Fruit fly (Drosophila melanogaster) whole organism, embryonic: ENCODE results near the gene CG3224.

Experiments used
- Abd-B ChIP-seq: fragments of 200-800 bp; sonication (Bioruptor generic); optimal IDR thresholded peaks from 2 replicates; lab custom pipeline; 2018; ENCODE audit warnings: missing biosample characterization, mild to moderate bottlenecking, missing genetic modification characterization, moderate library complexity
- BtbVII ChIP-seq: fragments of 200-800 bp; sonication (Bioruptor generic); optimal IDR thresholded peaks from 3 replicates; lab custom pipeline; 2017; ENCODE audit warnings: missing biosample characterization, mild to moderate bottlenecking, missing genetic modification characterization
- CG10209 ChIP-seq: fragments of 200-800 bp; sonication (Bioruptor generic); optimal IDR thresholded peaks from 3 replicates; lab custom pipeline; 2017; ENCODE audit warnings: missing biosample characterization, mild to moderate bottlenecking, missing genetic modification characterization, missing genetic modification reagents
- CG10321 ChIP-seq: fragments of 200-800 bp; sonication (Bioruptor generic); IDR thresholded peaks from 2 replicates; pipeline ENCODE4 v1.3.6; 2022; ENCODE audit warnings: missing biosample characterization, missing genetic modification characterization
- CG10431 ChIP-seq: fragments of 200-800 bp; sonication (Bioruptor generic); optimal IDR thresholded peaks from 3 replicates; lab custom pipeline; 2018; ENCODE audit warnings: missing biosample characterization, mild to moderate bottlenecking, missing genetic modification characterization
- CG10462 ChIP-seq: fragments of 200-800 bp; sonication (Bioruptor generic); optimal IDR thresholded peaks from 2 replicates; lab custom pipeline; 2016; ENCODE audit warnings: missing biosample characterization, missing genetic modification characterization
- CG15514 ChIP-seq: fragments of 200-800 bp; sonication (Bioruptor generic); optimal IDR thresholded peaks from 3 replicates; lab custom pipeline; 2017; ENCODE audit warnings: missing biosample characterization, missing genetic modification characterization, mild to moderate bottlenecking, moderate library complexity, missing genetic modification reagents
- CG16779 ChIP-seq: fragments of 200-800 bp; sonication (Bioruptor generic); IDR thresholded peaks from 2 replicates; pipeline ENCODE4 v1.3.6; 2022; ENCODE audit warnings: missing biosample characterization, missing genetic modification characterization
- CG16815 ChIP-seq: fragments of 200-800 bp; sonication (Bioruptor generic); optimal IDR thresholded peaks from 3 replicates; lab custom pipeline; 2017; ENCODE audit warnings: missing biosample characterization, mild to moderate bottlenecking, missing genetic modification characterization
- CG17385 ChIP-seq: fragments of 200-800 bp; sonication (Bioruptor generic); optimal IDR thresholded peaks from 3 replicates; lab custom pipeline; 2018; ENCODE audit warnings: missing biosample characterization, mild to moderate bottlenecking, missing genetic modification characterization
- CG17829 ChIP-seq: fragments of 200-800 bp; optimal IDR thresholded peaks from 2 replicates; lab custom pipeline; 2019; ENCODE audit warnings: missing biosample characterization, mild to moderate bottlenecking, missing genetic modification characterization, moderate library complexity
- CG31388 ChIP-seq: fragments of 200-800 bp; sonication (Bioruptor generic); optimal IDR thresholded peaks from 2 replicates; lab custom pipeline; 2016; ENCODE audit warnings: missing biosample characterization, missing genetic modification characterization
- CG4404 ChIP-seq: fragments of 200-800 bp; sonication (Bioruptor generic); IDR thresholded peaks from 2 replicates; pipeline ENCODE4 v1.3.6; 2022; ENCODE audit warnings: missing biosample characterization, missing genetic modification characterization
- CG4707 ChIP-seq: fragments of 200-800 bp; sonication (Bioruptor generic); optimal IDR thresholded peaks from 2 replicates; lab custom pipeline; 2018; ENCODE audit warnings: missing biosample characterization, mild to moderate bottlenecking, missing genetic modification characterization, moderate library complexity
- CG6254 ChIP-seq: fragments of 200-800 bp; sonication (Bioruptor generic); optimal IDR thresholded peaks from 3 replicates; lab custom pipeline; 2017; ENCODE audit warnings: mild to moderate bottlenecking, missing biosample characterization, missing genetic modification reagents, missing genetic modification characterization
- CG6683 ChIP-seq: fragments of 200-800 bp; sonication (Bioruptor generic); optimal IDR thresholded peaks from 2 replicates; lab custom pipeline; 2017; ENCODE audit warnings: missing biosample characterization, mild to moderate bottlenecking, missing genetic modification characterization, missing genetic modification reagents
- CG7556 ChIP-seq: fragments of 200-800 bp; sonication (Bioruptor generic); optimal IDR thresholded peaks from 2 replicates; lab custom pipeline; 2017; ENCODE audit warnings: missing biosample characterization, mild to moderate bottlenecking, missing genetic modification characterization
- CG8765 ChIP-seq: fragments of 200-800 bp; sonication (Bioruptor generic); IDR thresholded peaks from 2 replicates; pipeline ENCODE4 v1.3.6; 2022; ENCODE audit warnings: missing biosample characterization, missing genetic modification characterization
- CG9727 ChIP-seq: fragments of 200-800 bp; sonication (Bioruptor generic); optimal IDR thresholded peaks from 3 replicates; lab custom pipeline; 2017; ENCODE audit warnings: missing biosample characterization, mild to moderate bottlenecking, missing genetic modification characterization
- Dad ChIP-seq: fragments of 200-800 bp; sonication (Bioruptor generic); optimal IDR thresholded peaks from 3 replicates; lab custom pipeline; 2016; ENCODE audit warnings: missing biosample characterization, missing genetic modification characterization
- Deaf1 ChIP-seq: fragments of 200-800 bp; optimal IDR thresholded peaks from 3 replicates; lab custom pipeline; 2019; ENCODE audit warnings: missing biosample characterization, mild to moderate bottlenecking, missing genetic modification characterization, moderate library complexity
- Dp ChIP-seq: fragments of 200-800 bp; sonication (Bioruptor generic); optimal IDR thresholded peaks from 2 replicates; lab custom pipeline; 2018; ENCODE audit warnings: missing biosample characterization, mild to moderate bottlenecking, missing genetic modification characterization, moderate library complexity
- Ets65A ChIP-seq: fragments of 200-800 bp; sonication (Bioruptor generic); peaks from one replicate; lab custom pipeline; 2016; ENCODE audit warnings: missing biosample characterization, missing genetic modification characterization
- Fer2 ChIP-seq: fragments of 200-800 bp; sonication (Bioruptor generic); optimal IDR thresholded peaks from 2 replicates; lab custom pipeline; 2018; ENCODE audit warnings: missing biosample characterization, mild to moderate bottlenecking, missing genetic modification characterization, moderate library complexity
- Hr39 ChIP-seq: fragments of >200 bp; optimal IDR thresholded peaks from 2 replicates; lab custom pipeline; 2017
- Mrtf ChIP-seq: fragments of 200-800 bp; sonication (Bioruptor generic); IDR thresholded peaks from 3 replicates; pipeline ENCODE4 v1.3.6; 2022; ENCODE audit warnings: missing biosample characterization, missing genetic modification characterization
- NFAT ChIP-seq: fragments of 200-800 bp; sonication (Bioruptor generic); IDR thresholded peaks from 2 replicates; pipeline ENCODE4 v1.3.6; 2022; ENCODE audit warnings: missing biosample characterization, missing genetic modification characterization
- Nf-YB ChIP-seq: fragments of 200-800 bp; sonication (Bioruptor generic); optimal IDR thresholded peaks from 3 replicates; lab custom pipeline; 2019; ENCODE audit warnings: missing biosample characterization, mild to moderate bottlenecking, missing genetic modification characterization, moderate library complexity
- Ptx1 ChIP-seq: fragments of 200-800 bp; sonication (Bioruptor generic); IDR thresholded peaks from 2 replicates; pipeline ENCODE4 v1.3.6; 2022; ENCODE audit warnings: missing biosample characterization, missing genetic modification characterization
- Side ChIP-seq: fragments of 200-800 bp; sonication (Bioruptor generic); optimal IDR thresholded peaks from 2 replicates; lab custom pipeline; 2016; ENCODE audit warnings: missing biosample characterization, missing genetic modification characterization
- Trl ChIP-seq, 3 experiments: fragments of >200 bp in 2 of 3; fragments of 200-800 bp in 1 of 3; sonication (Bioruptor generic) in 1 of 3; optimal IDR thresholded peaks; 2 replicates in 1 of 3; 3 replicates in 2 of 3; lab custom pipeline; 2016 to 2017; ENCODE audit warnings: missing biosample characterization in 1 of 3, missing genetic modification characterization in 1 of 3
- Usf ChIP-seq: fragments of 200-800 bp; sonication (Bioruptor generic); optimal IDR thresholded peaks from 2 replicates; lab custom pipeline; 2017; ENCODE audit warnings: missing genotype, missing biosample characterization, missing genetic modification characterization
- aop ChIP-seq: fragments of 200-800 bp; sonication (Bioruptor generic); IDR thresholded peaks from 2 replicates; pipeline ENCODE4 v1.3.6; 2022; ENCODE audit warnings: missing biosample characterization, missing genetic modification characterization
- ash1 ChIP-seq: fragments of 200-800 bp; sonication (Bioruptor generic); optimal IDR thresholded peaks from 2 replicates; lab custom pipeline; 2018; ENCODE audit warnings: missing biosample characterization, mild to moderate bottlenecking, missing genetic modification characterization
- br ChIP-seq: fragments of >200 bp; optimal IDR thresholded peaks from 2 replicates; lab custom pipeline; 2017
- crol ChIP-seq: fragments of 200-800 bp; sonication (Bioruptor generic); IDR thresholded peaks from 2 replicates; pipeline ENCODE4 v1.3.6; 2022; ENCODE audit warnings: missing biosample characterization, missing genetic modification characterization
- dm ChIP-seq: fragments of 200-800 bp; sonication (Bioruptor generic); optimal IDR thresholded peaks from 3 replicates; lab custom pipeline; 2016; ENCODE audit warnings: missing biosample characterization, missing genetic modification characterization
- fd3F ChIP-seq: fragments of 200-800 bp; sonication (Bioruptor generic); optimal IDR thresholded peaks from 2 replicates; lab custom pipeline; 2018; ENCODE audit warnings: missing biosample characterization, mild to moderate bottlenecking, missing genetic modification characterization, moderate library complexity
- fd64A ChIP-seq: fragments of 200-800 bp; sonication (Bioruptor generic); optimal IDR thresholded peaks from 3 replicates; lab custom pipeline; 2018; ENCODE audit warnings: missing biosample characterization, mild to moderate bottlenecking, missing genetic modification characterization
- gce ChIP-seq: fragments of 200-800 bp; sonication (Bioruptor generic); IDR thresholded peaks from 3 replicates; pipeline ENCODE4 v1.3.6; 2022; ENCODE audit warnings: missing biosample characterization, missing genetic modification characterization
- grau ChIP-seq: fragments of 200-800 bp; optimal IDR thresholded peaks from 3 replicates; lab custom pipeline; 2019; ENCODE audit warnings: missing biosample characterization, mild to moderate bottlenecking, missing genetic modification characterization, moderate library complexity
- gt ChIP-seq: fragments of 200-800 bp; sonication (Bioruptor generic); IDR thresholded peaks from 2 replicates; pipeline ENCODE4 v1.3.6; 2022; ENCODE audit warnings: missing biosample characterization, missing genetic modification characterization
- h ChIP-seq: fragments of >200 bp; optimal IDR thresholded peaks from 2 replicates; lab custom pipeline; 2017
- her ChIP-seq: fragments of 200-800 bp; sonication (Bioruptor generic); optimal IDR thresholded peaks from 2 replicates; lab custom pipeline; 2016; ENCODE audit warnings: missing biosample characterization, missing genetic modification characterization
- onecut ChIP-seq: fragments of 200-800 bp; sonication (Bioruptor generic); IDR thresholded peaks from 2 replicates; pipeline ENCODE4 v1.3.6; 2022; ENCODE audit warnings: missing biosample characterization, missing genetic modification characterization
- pb ChIP-seq: fragments of 200-800 bp; sonication (Bioruptor generic); optimal IDR thresholded peaks from 3 replicates; lab custom pipeline; 2016; ENCODE audit warnings: missing biosample characterization, missing genetic modification characterization
- schlank ChIP-seq: fragments of 200-800 bp; sonication (Bioruptor generic); optimal IDR thresholded peaks from 2 replicates; lab custom pipeline; 2018; ENCODE audit warnings: missing biosample characterization, mild to moderate bottlenecking, missing genetic modification characterization
- sens ChIP-seq: fragments of 200-800 bp; sonication (Bioruptor generic); peaks from one replicate; lab custom pipeline; 2016; ENCODE audit warnings: missing biosample characterization, missing genetic modification characterization
- slp2 ChIP-seq: fragments of 200-800 bp; sonication (Bioruptor generic); optimal IDR thresholded peaks from 2 replicates; lab custom pipeline; 2016; ENCODE audit warnings: missing biosample characterization, missing genetic modification characterization
- toy ChIP-seq: fragments of 200-800 bp; sonication (Bioruptor generic); IDR thresholded peaks from 2 replicates; pipeline ENCODE4 v1.3.6; 2022; ENCODE audit warnings: missing biosample characterization, missing genetic modification characterization
- vfl ChIP-seq: fragments of 200-800 bp; sonication (Bioruptor generic); optimal IDR thresholded peaks from 2 replicates; lab custom pipeline; 2016; ENCODE audit warnings: missing biosample characterization, missing genetic modification characterization
- zen ChIP-seq: fragments of 200-800 bp; sonication (Bioruptor generic); optimal IDR thresholded peaks from 3 replicates; lab custom pipeline; 2018; ENCODE audit warnings: missing biosample characterization, mild to moderate bottlenecking, missing genetic modification characterization, moderate library complexity

The CG3224 gene

dm6 chrX:6662876-6663551 lies 1.8 kb upstream of the CG3224 start (continued):
- TF ChIP-seq h (lab: Kevin White, UChicago) (no peak), CG4404 (GFP tag; lab: Robert Waterston, UW) (0 out of 2 replicates have a peak, but pooled peaks have one; percentile 19), CG10431 (no peak), br (lab: Kevin White, UChicago) (no peak), pb (GFP tag; lab: Kevin White, UChicago) (peak; percentile 27), zen (tag; lab: Kevin White, UChicago) (no peak), CG10209 (GFP tag; lab: Kevin White, UChicago) (peak; percentile 18), Abd-B (GFP tag; lab: Kevin White, UChicago) (peak; percentile 18), CG31388 (GFP tag; lab: Kevin White, UChicago) (no peak), CG10462 (GFP tag; lab: Kevin White, UChicago) (no peak), CG8765 (GFP tag; lab: Robert Waterston, UW) (no peak), aop (no peak), dm (GFP tag; lab: Kevin White, UChicago) (peak; percentile 18), Ptx1 (GFP tag; lab: Robert Waterston, UW) (peak; percentile 63; the same call in 1 of the 2 replicates), Deaf1 (no peak), sens (GFP tag; lab: Kevin White, UChicago) (peak; percentile 93), BtbVII (GFP tag; lab: Kevin White, UChicago) (no peak), Dp (no peak), crol (GFP tag; lab: Robert Waterston, UW) (no peak), Dad (GFP tag; lab: Kevin White, UChicago) (no peak), Hr39 (lab: Kevin White, UChicago) (no peak), Side (GFP tag; lab: Kevin White, UChicago) (no peak), fd64A (GFP tag; lab: Kevin White, UChicago) (no peak), slp2 (GFP tag; lab: Kevin White, UChicago) (no peak), CG6683 (GFP tag; lab: Kevin White, UChicago) (no peak), CG16815 (no peak), Nf-YB (GFP tag; lab: Kevin White, UChicago) (no peak), Mrtf (0 out of 3 replicates have a peak, but pooled peaks have one; percentile 32), CG17829 (peak; percentile 25), ash1 (no peak), vfl (no peak), toy (GFP tag; lab: Robert Waterston, UW) (no peak), gce (GFP tag; lab: Robert Waterston, UW) (peak; percentile 58; the same call in 2 of the 3 replicates), NFAT (GFP tag; lab: Robert Waterston, UW) (0 out of 2 replicates have a peak, but pooled peaks have one; percentile 47), CG7556 (peak; percentile 43), CG15514 (GFP tag; lab: Kevin White, UChicago) (peak; percentile 23), CG6254 (peak; percentile 10), Ets65A (GFP tag; lab: Kevin White, UChicago) (peak; percentile 70), Fer2 (tag; lab: Kevin White, UChicago) (no peak), CG17385 (GFP tag; lab: Kevin White, UChicago) (no peak), CG16779 (GFP tag; lab: Robert Waterston, UW) (no peak), CG10321 (GFP tag; lab: Robert Waterston, UW) (no peak), Trl (optimal IDR thresholded peaks at IDR 0.05; lab: Kevin White, UChicago) (no peak), Trl (GFP tag; optimal IDR thresholded peaks at IDR 0.05; lab: Kevin White, UChicago) (no peak), CG4707 (GFP tag; lab: Kevin White, UChicago) (no peak), CG9727 (GFP tag; lab: Kevin White, UChicago) (no peak), grau (tag; lab: Kevin White, UChicago) (peak; percentile 46), gt (GFP tag; lab: Robert Waterston, UW) (no peak), Usf (GFP tag; lab: Kevin White, UChicago) (no peak), her (GFP tag; lab: Kevin White, UChicago) (peak; percentile 51), schlank (tag; lab: Kevin White, UChicago) (no peak), onecut (GFP tag; lab: Robert Waterston, UW) (peak; percentile 21), fd3F (GFP tag; lab: Kevin White, UChicago) (peak; percentile 35)
